Worm (Caenorhabditis elegans) whole organism, L3 larva: ENCODE data around the gene F08F1.4.

ENCODE experiments used
- ceh-82 ChIP-seq: fragments of 150-350 bp; optimal IDR thresholded peaks from 2 replicates; lab custom pipeline; 2014; ENCODE audit warnings: missing biosample characterization, missing genetic modification characterization
- elt-3 ChIP-seq, 3 experiments: fragments of 150-350 bp in 1 of 3; sonication (generic microtip) in 2 of 3; optimal IDR thresholded peaks; 2 replicates in 2 of 3; 4 replicates in 1 of 3; lab custom pipeline; 2014 to 2017; ENCODE audit warnings: missing biosample characterization in 3 of 3, missing genetic modification characterization in 3 of 3
- jun-1 ChIP-seq: fragments of 150-350 bp; optimal IDR thresholded peaks from 2 replicates; lab custom pipeline; 2014; ENCODE audit warnings: missing biosample characterization, missing genetic modification reagents, missing genetic modification characterization
- lin-15B ChIP-seq: fragments of 150-350 bp; optimal IDR thresholded peaks from 2 replicates; lab custom pipeline; 2014; ENCODE audit warnings: missing biosample characterization, missing genetic modification characterization
- lin-39 ChIP-seq: fragments of 150-350 bp; optimal IDR thresholded peaks from 2 replicates; lab custom pipeline; 2018; ENCODE audit warnings: missing biosample characterization, missing genetic modification reagents, missing genetic modification characterization
- nfya-1 ChIP-seq: sonication (generic microtip); optimal IDR thresholded peaks from 2 replicates; lab custom pipeline; 2017; ENCODE audit warnings: missing genetic modification characterization, mild to moderate bottlenecking, missing compliant biosample characterization, antibody characterized with exemption, moderate library complexity; ENCODE audit not compliant: insufficient read depth
- nhr-23 ChIP-seq: fragments of 150-350 bp; optimal IDR thresholded peaks from 2 replicates; lab custom pipeline; 2014; ENCODE audit warnings: missing biosample characterization, missing genetic modification reagents, missing genetic modification characterization
- nhr-25 ChIP-seq: sonication (generic microtip); optimal IDR thresholded peaks from 2 replicates; lab custom pipeline; 2017; ENCODE audit warnings: missing biosample characterization, missing genetic modification characterization
- pha-4 ChIP-seq: fragments of 150-350 bp; optimal IDR thresholded peaks from 2 replicates; lab custom pipeline; 2014; ENCODE audit warnings: missing biosample characterization, missing genetic modification reagents, missing genetic modification characterization
- snpc-4 ChIP-seq: fragments of 150-350 bp; optimal IDR thresholded peaks from 2 replicates; lab custom pipeline; 2014; ENCODE audit warnings: missing biosample characterization, missing genetic modification characterization
- unc-62 ChIP-seq: fragments of 150-350 bp; sonication (generic microtip); optimal IDR thresholded peaks from 4 replicates; lab custom pipeline; 2014; ENCODE audit warnings: missing biosample characterization, missing genetic modification reagents, missing genetic modification characterization

ce11 chrX:8422020-8422419 lies 8.8 kb downstream of the F08F1.4 start, which contains the start of gene tag-123:
- TF ChIP-seq nhr-23 (tag; lab: Kevin White, UChicago) (peak; percentile 78), nfya-1 (tag; lab: Kevin White, UChicago) (peak; percentile 70), snpc-4 (peak; percentile 62), unc-62 (GFP tag; lab: Kevin White, UChicago) (no peak), lin-15B (tag; lab: Kevin White, UChicago) (peak; percentile 53), elt-3 (tag; optimal IDR thresholded peaks at IDR 0.05; lab: Kevin White, UChicago) (no peak), lin-39 (tag; lab: Kevin White, UChicago) (peak; percentile 69), nhr-25 (tag; lab: Kevin White, UChicago) (peak; percentile 28), ceh-82 (tag; lab: Kevin White, UChicago) (no peak), jun-1 (tag; lab: Kevin White, UChicago) (no peak), pha-4 (peak; percentile 77)
